Fruit fly (Drosophila melanogaster) whole organism: ENCODE measurements around the gene Elo68beta.

Experiments
- CG8478 ChIP-seq: fragments of >200 bp; optimal IDR thresholded peaks from 2 replicates; lab custom pipeline; 2018; ENCODE audit warnings: inconsistent platforms
- Dll ChIP-seq: fragments of >200 bp; optimal IDR thresholded peaks from 2 replicates; lab custom pipeline; 2017
- EcR ChIP-seq, 2 experiments: fragments of >200 bp; optimal IDR thresholded peaks; 2 replicates each; lab custom pipeline; 2017; ENCODE audit warnings: missing biosample characterization in 2 of 2, missing genetic modification characterization in 2 of 2, missing genetic modification reagents in 2 of 2
- pan ChIP-seq: fragments of >200 bp; optimal IDR thresholded peaks from 2 replicates; lab custom pipeline; 2017
- psq ChIP-seq: fragments of >200 bp; optimal IDR thresholded peaks from 2 replicates; lab custom pipeline; 2017
- usp ChIP-seq: fragments of >200 bp; optimal IDR thresholded peaks from 2 replicates; lab custom pipeline; 2017; ENCODE audit warnings: missing biosample characterization, missing genetic modification characterization, mixed read lengths

The Elo68beta gene

dm6 chr3L:11064689-11065088 is 36.8 kb downstream of the Elo68beta start, which contains the start of the genes CG32075, CG45101 and SuUR:
Gene CG32075 (minus strand): TSS chr3L:11064941.
Gene CG45101 (plus strand): TSS chr3L:11064991.
Gene SuUR (plus strand): TSS chr3L:11064991.
- TF ChIP-seq psq (lab: Kevin White, UChicago) (no peak), usp (GFP tag; lab: Kevin White, UChicago) (no peak), Dll (lab: Kevin White, UChicago) (no peak), pan (no peak), EcR (GFP tag; optimal IDR thresholded peaks at IDR 0.05; lab: Kevin White, UChicago) (no peak), CG8478 (lab: Kevin White, UChicago) (no peak)

dm6 chr3L:11062441-11062840 is 39.1 kb downstream of the Elo68beta start, which contains the start of gene CG32069:
Gene CG32069 (minus strand): TSS chr3L:11062614.
- TF ChIP-seq usp (GFP tag; lab: Kevin White, UChicago) (no peak), Dll (lab: Kevin White, UChicago) (no peak), psq (lab: Kevin White, UChicago) (no peak), CG8478 (lab: Kevin White, UChicago) (no peak), pan (no peak), EcR (GFP tag; optimal IDR thresholded peaks at IDR 0.05; lab: Kevin White, UChicago) (no peak)

dm6 chr3L:11061200-11061599 is 40.3 kb downstream of the Elo68beta start, which contains the start of the genes CG6321 and Blos2:
Gene CG6321 (minus strand): TSS chr3L:11061224.
Gene Blos2 (plus strand): TSS chr3L:11061571.
- TF ChIP-seq pan (peak; percentile 87), CG8478 (lab: Kevin White, UChicago) (no peak)

- TF ChIP-seq CG8478 (lab: Kevin White, UChicago): no peak
- TF ChIP-seq psq (lab: Kevin White, UChicago): no peak
These were observed 47.7 kb downstream of the Elo68beta start, which contains the start of gene CG7888 for dm6 chr3L:11053843-11054242. Gene CG7888 (plus strand): TSS chr3L:11054035.

- TF ChIP-seq pan: no peak
- no peak for TF ChIP-seq EcR (GFP tag; optimal IDR thresholded peaks at IDR 0.05; lab: Kevin White, UChicago)
- TF ChIP-seq CG8478 (lab: Kevin White, UChicago): no peak
- TF ChIP-seq Dll (lab: Kevin White, UChicago): no peak
- no peak for TF ChIP-seq psq (lab: Kevin White, UChicago)
- TF ChIP-seq usp (GFP tag; lab: Kevin White, UChicago): no peak
These were observed 48.7 kb downstream of the Elo68beta start for dm6 chr3L:11052760-11053259.

dm6 chr3L:11051271-11051670 is 50.2 kb downstream of the Elo68beta start, which contains the start of gene CG43693:
Gene CG43693 (minus strand): TSS chr3L:11051371.
- TF ChIP-seq psq (lab: Kevin White, UChicago) (no peak), Dll (lab: Kevin White, UChicago) (no peak), EcR (GFP tag; optimal IDR thresholded peaks at IDR 0.05; lab: Kevin White, UChicago) (no peak), usp (GFP tag; lab: Kevin White, UChicago) (no peak), pan (no peak), CG8478 (lab: Kevin White, UChicago) (no peak)
